Worm (Caenorhabditis elegans): ENCODE results near the gene C34C6.9.

DNA sequence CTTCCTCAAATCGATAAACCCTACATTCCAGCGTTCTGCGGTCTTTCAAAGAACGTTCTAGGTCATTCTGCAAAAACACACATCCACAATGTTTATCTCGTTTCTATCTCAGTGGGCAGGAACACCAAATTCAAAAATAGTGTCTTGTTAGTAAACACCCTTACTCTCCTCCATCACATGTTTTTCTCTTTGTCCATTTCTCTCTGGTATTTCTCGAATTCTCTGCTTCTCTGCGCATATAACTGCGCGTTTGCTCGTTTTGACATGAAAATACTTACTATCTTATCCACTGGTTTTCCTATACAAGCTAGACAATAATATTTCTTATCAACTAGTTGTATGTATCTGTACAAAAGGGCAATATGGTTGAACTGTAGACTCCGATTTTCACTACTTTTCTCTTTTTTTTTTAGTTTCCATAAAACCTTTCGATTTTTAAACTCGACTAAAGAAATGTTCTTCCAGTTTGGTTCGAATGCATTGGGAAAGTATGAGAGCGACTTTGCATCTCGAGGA is 35.0 kb upstream of the C34C6.9 start, which contains the start of gene pyr-1:
- no peak for TF ChIP-seq ref-1 (GFP tag; conservative IDR thresholded peaks at IDR 0.05)
- no peak for TF ChIP-seq cog-1 (tag; optimal IDR thresholded peaks at IDR 0.05)
- TF ChIP-seq flt-1 (GFP tag; IDR thresholded peaks at IDR 0.05), result no peak
- TF ChIP-seq med-1 (GFP tag; optimal IDR thresholded peaks at IDR 0.05; ENCODE audit: insufficient read depth), result no peak
- TF ChIP-seq ztf-23 (GFP tag; IDR thresholded peaks at IDR 0.05), result no peak
- no peak for TF ChIP-seq tab-1 (GFP tag; IDR thresholded peaks at IDR 0.05)
- no peak for TF ChIP-seq ztf-29 (GFP tag; IDR thresholded peaks at IDR 0.05)
- TF ChIP-seq T22C8.4 (GFP tag; IDR thresholded peaks at IDR 0.05), result no peak
- no peak for TF ChIP-seq klf-2 (GFP tag; conservative IDR thresholded peaks at IDR 0.05)
